Fruit fly (Drosophila melanogaster) whole organism, embryonic: ENCODE data around the gene sbr.
A peak's percentile ranks its signal among the peaks of the same experiment; 100 is the strongest.

ENCODE experiments used
- ATbp ChIP-seq: fragments of 200-800 bp; sonication (Bioruptor generic); optimal IDR thresholded peaks from 2 replicates; lab custom pipeline; 2017; ENCODE audit warnings: missing biosample characterization, mild to moderate bottlenecking, missing genetic modification characterization, missing genetic modification reagents
- B-H1 ChIP-seq: fragments of 200-800 bp; sonication (Bioruptor generic); IDR thresholded peaks from 3 replicates; pipeline ENCODE4 v1.3.6; 2022; ENCODE audit warnings: missing biosample characterization, missing genetic modification characterization
- B-H2 ChIP-seq: fragments of 200-800 bp; sonication (Bioruptor generic); optimal IDR thresholded peaks from 2 replicates; lab custom pipeline; 2018; ENCODE audit warnings: missing biosample characterization, mild to moderate bottlenecking, missing genetic modification characterization
- C15 ChIP-seq: fragments of 200-800 bp; sonication (Bioruptor generic); IDR thresholded peaks from 3 replicates; pipeline ENCODE4 v1.3.6; 2022; ENCODE audit warnings: missing biosample characterization, missing genetic modification characterization
- CG10959 ChIP-seq: fragments of 200-800 bp; sonication (Bioruptor generic); IDR thresholded peaks from 2 replicates; pipeline ENCODE4 v1.3.6; 2022; ENCODE audit warnings: missing biosample characterization, missing genetic modification characterization
- CG12071 ChIP-seq: fragments of 200-800 bp; sonication (Bioruptor generic); optimal IDR thresholded peaks from 3 replicates; lab custom pipeline; 2018; ENCODE audit warnings: missing biosample characterization, mild to moderate bottlenecking, missing genetic modification characterization
- CG13287 ChIP-seq: fragments of 200-800 bp; sonication (Bioruptor generic); IDR thresholded peaks from 2 replicates; pipeline ENCODE4 v1.3.6; 2022; ENCODE audit warnings: missing biosample characterization, missing genetic modification characterization; ENCODE audit not compliant: partially characterized antibody
- CG15011 ChIP-seq: fragments of 200-800 bp; sonication (Bioruptor generic); optimal IDR thresholded peaks from 3 replicates; lab custom pipeline; 2018; ENCODE audit warnings: missing biosample characterization, mild to moderate bottlenecking, missing genetic modification characterization
- CG15479 ChIP-seq: fragments of 200-800 bp; sonication (Bioruptor generic); optimal IDR thresholded peaks from 3 replicates; lab custom pipeline; 2019; ENCODE audit warnings: missing biosample characterization, mild to moderate bottlenecking, missing genetic modification characterization, moderate library complexity
- CG16813 ChIP-seq: fragments of 200-800 bp; sonication (Bioruptor generic); IDR thresholded peaks from 3 replicates; pipeline ENCODE4 v1.3.6; 2022; ENCODE audit warnings: missing biosample characterization, missing genetic modification characterization; ENCODE audit not compliant: partially characterized antibody
- CG18619 ChIP-seq: fragments of 200-800 bp; sonication (Bioruptor generic); optimal IDR thresholded peaks from 3 replicates; lab custom pipeline; 2017; ENCODE audit warnings: missing biosample characterization, mild to moderate bottlenecking, missing genetic modification characterization
- CG2120 ChIP-seq: fragments of 200-800 bp; sonication (Bioruptor generic); optimal IDR thresholded peaks from 3 replicates; lab custom pipeline; 2016; ENCODE audit warnings: missing biosample characterization, missing genetic modification characterization
- CG30403 ChIP-seq: fragments of 200-800 bp; sonication (Bioruptor generic); optimal IDR thresholded peaks from 3 replicates; lab custom pipeline; 2016; ENCODE audit warnings: missing biosample characterization, missing genetic modification characterization
- CG32532 ChIP-seq: fragments of 200-800 bp; sonication (Bioruptor generic); IDR thresholded peaks from 2 replicates; pipeline ENCODE4 v1.3.6; 2022; ENCODE audit warnings: missing biosample characterization, missing genetic modification characterization
- CG34224 ChIP-seq: fragments of 200-800 bp; sonication (Bioruptor generic); IDR thresholded peaks from 3 replicates; pipeline ENCODE4 v1.3.6; 2022; ENCODE audit warnings: missing biosample characterization, missing genetic modification characterization; ENCODE audit not compliant: partially characterized antibody
- CG4360 ChIP-seq: fragments of 200-800 bp; sonication (Bioruptor generic); IDR thresholded peaks from 2 replicates; pipeline ENCODE4 v1.3.6; 2022; ENCODE audit warnings: missing biosample characterization, missing genetic modification characterization
- CG4424 ChIP-seq: fragments of 200-800 bp; sonication (Bioruptor generic); optimal IDR thresholded peaks from 3 replicates; lab custom pipeline; 2016; ENCODE audit warnings: missing biosample characterization, missing genetic modification characterization
- CG6791 ChIP-seq: fragments of 200-800 bp; sonication (Bioruptor generic); IDR thresholded peaks from 3 replicates; pipeline ENCODE4 v1.3.6; 2022; ENCODE audit warnings: missing biosample characterization, missing genetic modification characterization; ENCODE audit not compliant: partially characterized antibody
- CG7786 ChIP-seq: fragments of 200-800 bp; sonication (Bioruptor generic); optimal IDR thresholded peaks from 2 replicates; lab custom pipeline; 2016; ENCODE audit warnings: missing biosample characterization, missing genetic modification characterization
- CG8478 ChIP-seq: fragments of >200 bp; optimal IDR thresholded peaks from 2 replicates; lab custom pipeline; 2018
- CG9215 ChIP-seq: fragments of 200-800 bp; sonication (Bioruptor generic); IDR thresholded peaks from 2 replicates; pipeline ENCODE4 v1.3.6; 2022; ENCODE audit warnings: missing biosample characterization, missing genetic modification characterization
- CkIIα-i1 ChIP-seq: fragments of 200-800 bp; sonication (Bioruptor generic); IDR thresholded peaks from 2 replicates; pipeline ENCODE4 v1.3.6; 2022; ENCODE audit warnings: missing biosample characterization, missing genetic modification characterization
- CoRest ChIP-seq: fragments of 200-800 bp; sonication (Bioruptor generic); optimal IDR thresholded peaks from 3 replicates; lab custom pipeline; 2018; ENCODE audit warnings: missing biosample characterization, mild to moderate bottlenecking, missing genetic modification characterization, moderate library complexity
- D19A ChIP-seq: fragments of 200-800 bp; optimal IDR thresholded peaks from 3 replicates; lab custom pipeline; 2019; ENCODE audit warnings: missing biosample characterization, mild to moderate bottlenecking, missing genetic modification characterization, moderate library complexity
- Dip2 ChIP-seq: fragments of 200-800 bp; sonication (Bioruptor generic); IDR thresholded peaks from 2 replicates; pipeline ENCODE4 v1.3.6; 2022; ENCODE audit warnings: missing biosample characterization, missing genetic modification characterization
- E2f2 ChIP-seq: fragments of 200-800 bp; sonication (Bioruptor generic); IDR thresholded peaks from 2 replicates; pipeline ENCODE4 v1.3.6; 2022; ENCODE audit warnings: missing biosample characterization, missing genetic modification characterization
- Ets97D ChIP-seq: fragments of 200-800 bp; sonication (Bioruptor generic); optimal IDR thresholded peaks from 3 replicates; lab custom pipeline; 2016; ENCODE audit warnings: missing biosample characterization, missing genetic modification characterization
- MTF-1 ChIP-seq: fragments of 200-800 bp; sonication (Bioruptor generic); optimal IDR thresholded peaks from 2 replicates; lab custom pipeline; 2018; ENCODE audit warnings: missing biosample characterization, mild to moderate bottlenecking, missing genetic modification characterization, borderline replicate concordance
- Myb ChIP-seq: fragments of 200-800 bp; sonication (Bioruptor generic); optimal IDR thresholded peaks from 2 replicates; lab custom pipeline; 2016; ENCODE audit warnings: missing biosample characterization, missing genetic modification characterization
- NFAT ChIP-seq: fragments of 200-800 bp; sonication (Bioruptor generic); IDR thresholded peaks from 2 replicates; pipeline ENCODE4 v1.3.6; 2022; ENCODE audit warnings: missing biosample characterization, missing genetic modification characterization
- Opbp ChIP-seq: fragments of 200-800 bp; sonication (Bioruptor generic); IDR thresholded peaks from 3 replicates; pipeline ENCODE4 v1.3.6; 2022; ENCODE audit warnings: missing biosample characterization, missing genetic modification characterization; ENCODE audit not compliant: partially characterized antibody
- Pdp1 ChIP-seq, 2 experiments: fragments of 200-800 bp; sonication (Bioruptor generic); optimal IDR thresholded peaks; 3 replicates each; lab custom pipeline; 2016; ENCODE audit warnings: missing biosample characterization in 2 of 2, missing genetic modification characterization in 2 of 2, mild to moderate bottlenecking in 1 of 2, moderate library complexity in 1 of 2
- Six4 ChIP-seq: fragments of 200-800 bp; sonication (Bioruptor generic); optimal IDR thresholded peaks from 2 replicates; lab custom pipeline; 2016; ENCODE audit warnings: missing biosample characterization, missing genetic modification characterization
- cad ChIP-seq: fragments of >200 bp; optimal IDR thresholded peaks from 2 replicates; lab custom pipeline; 2017; ENCODE audit warnings: missing biosample characterization, missing genetic modification characterization
- da ChIP-seq: fragments of 200-800 bp; sonication (Bioruptor generic); optimal IDR thresholded peaks from 2 replicates; lab custom pipeline; 2016; ENCODE audit warnings: missing biosample characterization, missing genetic modification characterization
- ftz-f1 ChIP-seq: fragments of 200-800 bp; sonication (Bioruptor generic); optimal IDR thresholded peaks from 2 replicates; lab custom pipeline; 2016; ENCODE audit warnings: missing biosample characterization, missing genetic modification characterization
- gro ChIP-seq: fragments of 200-800 bp; sonication (Bioruptor generic); optimal IDR thresholded peaks from 2 replicates; lab custom pipeline; 2016; ENCODE audit warnings: missing biosample characterization, missing genetic modification characterization
- hb ChIP-seq: fragments of 200-800 bp; sonication (Bioruptor generic); IDR thresholded peaks from 3 replicates; pipeline ENCODE4 v1.3.6; 2022; ENCODE audit warnings: missing biosample characterization, missing genetic modification characterization; ENCODE audit not compliant: partially characterized antibody
- inv ChIP-seq: fragments of 200-800 bp; sonication (Bioruptor generic); IDR thresholded peaks from 2 replicates; pipeline ENCODE4 v1.3.6; 2022; ENCODE audit warnings: missing biosample characterization, missing genetic modification characterization; ENCODE audit not compliant: partially characterized antibody
- lilli ChIP-seq: fragments of 200-800 bp; sonication (Bioruptor generic); optimal IDR thresholded peaks from 3 replicates; lab custom pipeline; 2016; ENCODE audit warnings: missing biosample characterization, missing genetic modification characterization
- lola ChIP-seq, 3 experiments: fragments of >200 bp in 2 of 3; fragments of 200-800 bp in 1 of 3; sonication (Bioruptor generic) in 1 of 3; optimal IDR thresholded peaks; 2 replicates each; lab custom pipeline; 2017 to 2019; ENCODE audit warnings: missing biosample characterization in 3 of 3, missing genetic modification characterization in 3 of 3, mild to moderate bottlenecking in 1 of 3, moderate library complexity in 1 of 3
- mam ChIP-seq: fragments of 200-800 bp; sonication (Bioruptor generic); optimal IDR thresholded peaks from 3 replicates; lab custom pipeline; 2016; ENCODE audit warnings: missing biosample characterization, missing genetic modification characterization
- nmo ChIP-seq: fragments of 200-800 bp; sonication (Bioruptor generic); optimal IDR thresholded peaks from 2 replicates; lab custom pipeline; 2018; ENCODE audit warnings: missing biosample characterization, mild to moderate bottlenecking, missing genetic modification characterization, moderate library complexity
- prd ChIP-seq, 3 experiments: fragments of >200 bp in 2 of 3; fragments of 200-800 bp in 1 of 3; sonication (Bioruptor generic) in 1 of 3; optimal IDR thresholded peaks in 2 of 3; IDR thresholded peaks in 1 of 3; 2 replicates in 2 of 3; 3 replicates in 1 of 3; pipeline versions ENCODE4 v1.3.6 to Lab custom; 2017 to 2022; ENCODE audit warnings: missing biosample characterization in 1 of 3, missing genetic modification characterization in 1 of 3
- pzg ChIP-seq: fragments of 200-800 bp; sonication (Bioruptor generic); optimal IDR thresholded peaks from 3 replicates; lab custom pipeline; 2018; ENCODE audit warnings: missing biosample characterization, mild to moderate bottlenecking, missing genetic modification characterization, moderate library complexity
- tio ChIP-seq: fragments of 200-800 bp; sonication (Bioruptor generic); optimal IDR thresholded peaks from 2 replicates; lab custom pipeline; 2017; ENCODE audit warnings: missing biosample characterization, missing genetic modification characterization, inconsistent platforms
- trh ChIP-seq: fragments of 200-800 bp; sonication (Bioruptor generic); optimal IDR thresholded peaks from 2 replicates; lab custom pipeline; 2016; ENCODE audit warnings: missing biosample characterization, missing genetic modification characterization
- wor ChIP-seq: fragments of 200-800 bp; sonication (Bioruptor generic); IDR thresholded peaks from 2 replicates; pipeline ENCODE4 v1.3.6; 2022; ENCODE audit warnings: missing biosample characterization, missing genetic modification characterization
- zen2 ChIP-seq: fragments of 200-800 bp; sonication (Bioruptor generic); IDR thresholded peaks from 3 replicates; pipeline ENCODE4 v1.3.6; 2022; ENCODE audit warnings: missing biosample characterization, missing genetic modification characterization; ENCODE audit not compliant: partially characterized antibody

Gene sbr

dm6 chrX:10846972-10847435 lies at the start of gene sbr (continued):
- TF ChIP-seq prd (optimal IDR thresholded peaks at IDR 0.05; lab: Kevin White, UChicago): no peak
- peak; percentile 26; the same call in 1 of the 3 replicates for TF ChIP-seq prd (GFP tag; IDR thresholded peaks at IDR 0.05; lab: Robert Waterston, UW)
- no peak for TF ChIP-seq CG10959 (GFP tag; lab: Robert Waterston, UW)
- TF ChIP-seq CG30403 (GFP tag; lab: Kevin White, UChicago): peak; percentile 42
- TF ChIP-seq trh (GFP tag; lab: Kevin White, UChicago): no peak
- TF ChIP-seq Opbp: peak; percentile 71; the same call in 2 of the 3 replicates
- no peak for TF ChIP-seq CG9215 (GFP tag; lab: Robert Waterston, UW)
- peak; percentile 31 for TF ChIP-seq nmo
- peak in 1 of 3 experiments; percentile 24 for TF ChIP-seq lola (GFP tag; optimal IDR thresholded peaks at IDR 0.05; lab: Kevin White, UChicago)
- TF ChIP-seq mam (GFP tag; lab: Kevin White, UChicago): peak; percentile 27
- TF ChIP-seq Six4: no peak
- TF ChIP-seq wor (GFP tag; lab: Robert Waterston, UW): no peak
- TF ChIP-seq CoRest (tag; lab: Kevin White, UChicago): peak; percentile 37
- no peak for TF ChIP-seq da (GFP tag; lab: Kevin White, UChicago)
- TF ChIP-seq CG6791 (GFP tag; lab: Robert Waterston, UW): peak; percentile 72; the same call in 2 of the 3 replicates
- TF ChIP-seq NFAT (GFP tag; lab: Robert Waterston, UW): peak; percentile 6; the same call in 1 of the 2 replicates
- TF ChIP-seq CG8478: no peak
- peak; percentile 74 for TF ChIP-seq CG34224
- TF ChIP-seq Ets97D (GFP tag; lab: Kevin White, UChicago): peak; percentile 13
- TF ChIP-seq Dip2 (GFP tag; lab: Robert Waterston, UW): no peak
- no peak for TF ChIP-seq CG4360 (GFP tag; lab: Robert Waterston, UW)
- no peak for TF ChIP-seq CG12071 (GFP tag; lab: Kevin White, UChicago)
- 0 out of 2 replicates have a peak, but pooled peaks have one; percentile 12 for TF ChIP-seq CG32532 (GFP tag; lab: Robert Waterston, UW)
- TF ChIP-seq ATbp (GFP tag; lab: Kevin White, UChicago): no peak
- peak; percentile 40 for TF ChIP-seq pzg (GFP tag; lab: Kevin White, UChicago)
- TF ChIP-seq CG4424 (GFP tag; lab: Kevin White, UChicago): no peak
- no peak for TF ChIP-seq ftz-f1
- TF ChIP-seq E2f2 (GFP tag; lab: Robert Waterston, UW): 0 out of 2 replicates have a peak, but pooled peaks have one; percentile 22
- no peak for TF ChIP-seq cad (GFP tag; lab: Kevin White, UChicago)
- no peak for TF ChIP-seq CG18619 (GFP tag; lab: Kevin White, UChicago)
- peak; percentile 1 for TF ChIP-seq Myb (GFP tag; lab: Kevin White, UChicago)
- no peak for TF ChIP-seq CG15011 (GFP tag; lab: Kevin White, UChicago)
- TF ChIP-seq B-H2: peak; percentile 10
- peak; percentile 78 for TF ChIP-seq CG13287 (GFP tag; lab: Robert Waterston, UW)
- TF ChIP-seq MTF-1 (GFP tag; lab: Kevin White, UChicago): no peak
- peak; percentile 78 for TF ChIP-seq inv
- TF ChIP-seq tio (GFP tag; lab: Kevin White, UChicago): no peak
- TF ChIP-seq zen2 (GFP tag; lab: Robert Waterston, UW): peak; percentile 58; the same call in 1 of the 3 replicates
- peak; percentile 18 for TF ChIP-seq CG15479 (GFP tag; lab: Kevin White, UChicago)
- TF ChIP-seq CkIIα-i1 (GFP tag; lab: Robert Waterston, UW): no peak
- peak; percentile 50 for TF ChIP-seq CG2120
- TF ChIP-seq D19A (tag; lab: Kevin White, UChicago): no peak
- TF ChIP-seq B-H1 (GFP tag; lab: Robert Waterston, UW): no peak
- TF ChIP-seq hb (GFP tag; lab: Robert Waterston, UW): peak; percentile 76; the same call in 2 of the 3 replicates
- peak; percentile 87 for TF ChIP-seq CG16813 (GFP tag; lab: Robert Waterston, UW)
- TF ChIP-seq CG7786 (GFP tag; lab: Kevin White, UChicago): peak; percentile 2
- TF ChIP-seq C15: no peak
- peak in 1 of 2 experiments; percentile 8 for TF ChIP-seq Pdp1 (GFP tag; optimal IDR thresholded peaks at IDR 0.05; lab: Kevin White, UChicago)
- TF ChIP-seq lilli (GFP tag; lab: Kevin White, UChicago): peak; percentile 39
- TF ChIP-seq gro (GFP tag; lab: Kevin White, UChicago): no peak
